Fruit fly (Drosophila melanogaster) Kc167 (cell line): ENCODE data around the gene Cyfip.

Experiments
- Myc ChIP-seq: fragments of >200 bp; optimal IDR thresholded peaks from 2 replicates; lab custom pipeline; 2017; ENCODE audit warnings: missing external identifiers
- Sin3A ChIP-seq: fragments of >200 bp; optimal IDR thresholded peaks from 2 replicates; lab custom pipeline; 2018; ENCODE audit warnings: missing external identifiers
- h ChIP-seq: fragments of >200 bp; optimal IDR thresholded peaks from 3 replicates; lab custom pipeline; 2018; ENCODE audit warnings: missing external identifiers
- insv ChIP-seq: fragments of >200 bp; optimal IDR thresholded peaks from 3 replicates; lab custom pipeline; 2018; ENCODE audit warnings: missing external identifiers
- psq ChIP-seq: fragments of >200 bp; optimal IDR thresholded peaks from 2 replicates; lab custom pipeline; 2017; ENCODE audit warnings: missing external identifiers
- ttk ChIP-seq: sonication (Bioruptor generic); optimal IDR thresholded peaks from 2 replicates; lab custom pipeline; 2017; ENCODE audit warnings: missing external identifiers

DNA sequence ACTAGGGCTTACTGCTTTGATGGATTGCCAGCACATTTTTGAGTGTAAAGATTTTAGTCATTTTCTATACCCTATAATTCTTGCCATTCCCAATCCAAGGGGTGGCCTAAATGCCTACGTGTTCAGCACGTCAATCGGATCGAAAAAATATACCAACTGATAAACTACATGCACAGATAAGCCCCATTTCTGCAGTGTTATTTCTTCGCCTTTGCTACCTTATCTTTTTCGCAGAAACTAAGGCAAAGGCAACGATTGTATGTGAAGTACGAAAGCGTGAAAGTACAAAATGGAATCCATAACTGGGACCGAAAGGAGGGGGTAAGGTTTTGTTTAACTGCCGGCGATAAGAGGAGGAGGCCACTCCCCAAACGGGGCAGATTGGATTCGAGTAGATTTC, 35.2 kb upstream of the Cyfip start:
- TF ChIP-seq Myc (lab: Kevin White, UChicago): no peak
- TF ChIP-seq h: no peak
- no peak for TF ChIP-seq ttk (lab: Kevin White, UChicago)
- TF ChIP-seq psq (lab: Kevin White, UChicago): no peak
- no peak for TF ChIP-seq Sin3A (lab: Kevin White, UChicago)
- TF ChIP-seq insv (lab: Kevin White, UChicago): no peak
